Fruit fly (Drosophila melanogaster) whole organism, embryonic: Measurements from ENCODE around the gene Shawn.

ENCODE experiments used
- Bteb2 ChIP-seq: fragments of 200-800 bp; sonication (Bioruptor generic); optimal IDR thresholded peaks from 2 replicates; lab custom pipeline; 2016; ENCODE audit warnings: missing biosample characterization, missing genetic modification characterization
- C15 ChIP-seq: fragments of 200-800 bp; sonication (Bioruptor generic); IDR thresholded peaks from 3 replicates; pipeline ENCODE4 v1.3.6; 2022; ENCODE audit warnings: missing biosample characterization, missing genetic modification characterization
- CG10209 ChIP-seq: fragments of 200-800 bp; sonication (Bioruptor generic); optimal IDR thresholded peaks from 3 replicates; lab custom pipeline; 2017; ENCODE audit warnings: missing biosample characterization, mild to moderate bottlenecking, missing genetic modification characterization, missing genetic modification reagents
- CG10321 ChIP-seq: fragments of 200-800 bp; sonication (Bioruptor generic); IDR thresholded peaks from 2 replicates; pipeline ENCODE4 v1.3.6; 2022; ENCODE audit warnings: missing biosample characterization, missing genetic modification characterization
- CG10366 ChIP-seq: fragments of 200-800 bp; sonication (Bioruptor generic); IDR thresholded peaks from 2 replicates; pipeline ENCODE4 v1.3.6; 2022; ENCODE audit warnings: missing biosample characterization, missing genetic modification characterization
- CG12104 ChIP-seq: fragments of 200-800 bp; sonication (Bioruptor generic); optimal IDR thresholded peaks from 3 replicates; lab custom pipeline; 2016; ENCODE audit warnings: missing biosample characterization, missing genetic modification characterization
- CG13894 ChIP-seq: fragments of 200-800 bp; sonication (Bioruptor generic); optimal IDR thresholded peaks from 3 replicates; lab custom pipeline; 2018; ENCODE audit warnings: missing biosample characterization, mild to moderate bottlenecking, missing genetic modification characterization, moderate library complexity
- CG1602 ChIP-seq: fragments of 200-800 bp; sonication (Bioruptor generic); optimal IDR thresholded peaks from 3 replicates; lab custom pipeline; 2016; ENCODE audit warnings: missing biosample characterization, missing genetic modification characterization
- CG18262 ChIP-seq: fragments of 200-800 bp; optimal IDR thresholded peaks from 3 replicates; lab custom pipeline; 2019; ENCODE audit warnings: missing biosample characterization, mild to moderate bottlenecking, missing genetic modification characterization, moderate library complexity
- CG18764 ChIP-seq: fragments of 200-800 bp; sonication (Bioruptor generic); optimal IDR thresholded peaks from 3 replicates; lab custom pipeline; 2016; ENCODE audit warnings: missing biosample characterization, missing genetic modification characterization
- CG30431 ChIP-seq: fragments of 200-800 bp; sonication (Bioruptor generic); optimal IDR thresholded peaks from 2 replicates; lab custom pipeline; 2017; ENCODE audit warnings: missing biosample characterization, missing genetic modification characterization
- CG31224 ChIP-seq: fragments of 200-800 bp; sonication (Bioruptor generic); IDR thresholded peaks from 2 replicates; pipeline ENCODE4 v1.3.6; 2022; ENCODE audit warnings: missing biosample characterization, missing genetic modification characterization
- CG3281 ChIP-seq: fragments of 200-800 bp; sonication (Bioruptor generic); optimal IDR thresholded peaks from 3 replicates; lab custom pipeline; 2017; ENCODE audit warnings: missing biosample characterization, mild to moderate bottlenecking, missing genetic modification characterization
- CG6272 ChIP-seq: fragments of 200-800 bp; sonication (Bioruptor generic); IDR thresholded peaks from 2 replicates; pipeline ENCODE4 v1.3.6; 2022; ENCODE audit warnings: missing biosample characterization, missing genetic modification characterization
- CG6683 ChIP-seq: fragments of 200-800 bp; sonication (Bioruptor generic); optimal IDR thresholded peaks from 2 replicates; lab custom pipeline; 2017; ENCODE audit warnings: missing biosample characterization, mild to moderate bottlenecking, missing genetic modification characterization, missing genetic modification reagents
- CG6689 ChIP-seq: fragments of 200-800 bp; sonication (Bioruptor generic); IDR thresholded peaks from 2 replicates; pipeline ENCODE4 v1.3.6; 2022; ENCODE audit warnings: missing biosample characterization, missing genetic modification characterization
- CG6791 ChIP-seq: fragments of 200-800 bp; sonication (Bioruptor generic); IDR thresholded peaks from 3 replicates; pipeline ENCODE4 v1.3.6; 2022; ENCODE audit warnings: missing biosample characterization, missing genetic modification characterization; ENCODE audit not compliant: partially characterized antibody
- CG6813 ChIP-seq: fragments of 200-800 bp; sonication (Bioruptor generic); optimal IDR thresholded peaks from 2 replicates; lab custom pipeline; 2017; ENCODE audit warnings: missing biosample characterization, missing genetic modification characterization, mild to moderate bottlenecking, moderate library complexity, missing genetic modification reagents
- CG6854 ChIP-seq: fragments of 200-800 bp; sonication (Bioruptor generic); optimal IDR thresholded peaks from 3 replicates; lab custom pipeline; 2017; ENCODE audit warnings: missing biosample characterization, mild to moderate bottlenecking, missing genetic modification characterization
- CG8089 ChIP-seq: fragments of 200-800 bp; sonication (Bioruptor generic); optimal IDR thresholded peaks from 3 replicates; lab custom pipeline; 2016; ENCODE audit warnings: missing biosample characterization, missing genetic modification characterization
- CG8281 ChIP-seq: fragments of 200-800 bp; sonication (Bioruptor generic); optimal IDR thresholded peaks from 2 replicates; lab custom pipeline; 2018; ENCODE audit warnings: missing biosample characterization, mild to moderate bottlenecking, missing genetic modification characterization, moderate library complexity
- CG9215 ChIP-seq: fragments of 200-800 bp; sonication (Bioruptor generic); IDR thresholded peaks from 2 replicates; pipeline ENCODE4 v1.3.6; 2022; ENCODE audit warnings: missing biosample characterization, missing genetic modification characterization
- CG9437 ChIP-seq: fragments of 200-800 bp; sonication (Bioruptor generic); optimal IDR thresholded peaks from 2 replicates; lab custom pipeline; 2018; ENCODE audit warnings: missing biosample characterization, mild to moderate bottlenecking, missing genetic modification characterization
- Camta ChIP-seq: fragments of 200-800 bp; sonication (Bioruptor generic); optimal IDR thresholded peaks from 2 replicates; lab custom pipeline; 2016; ENCODE audit warnings: missing biosample characterization, missing genetic modification characterization
- Doc2 ChIP-seq: fragments of 200-800 bp; sonication (Bioruptor generic); IDR thresholded peaks from 2 replicates; pipeline ENCODE4 v1.3.6; 2022; ENCODE audit warnings: missing biosample characterization, missing genetic modification characterization
- H15 ChIP-seq: fragments of 200-800 bp; sonication (Bioruptor generic); IDR thresholded peaks from 3 replicates; pipeline ENCODE4 v1.3.6; 2022; ENCODE audit warnings: missing biosample characterization, missing genetic modification characterization
- Hr78 ChIP-seq, 2 experiments: fragments of 200-800 bp in 1 of 2; fragments of >200 bp in 1 of 2; sonication (Bioruptor generic) in 1 of 2; optimal IDR thresholded peaks; 2 replicates each; lab custom pipeline; 2017 to 2019; ENCODE audit warnings: missing biosample characterization in 2 of 2, missing genetic modification characterization in 2 of 2, mild to moderate bottlenecking in 1 of 2, moderate library complexity in 1 of 2
- Jarid2 ChIP-seq: fragments of 200-800 bp; sonication (Bioruptor generic); optimal IDR thresholded peaks from 3 replicates; lab custom pipeline; 2017; ENCODE audit warnings: mild to moderate bottlenecking, missing biosample characterization, missing genetic modification reagents, missing genetic modification characterization
- Lhr ChIP-seq: fragments of 200-800 bp; sonication (Bioruptor generic); optimal IDR thresholded peaks from 3 replicates; lab custom pipeline; 2017; ENCODE audit warnings: mild to moderate bottlenecking, missing biosample characterization, missing genetic modification reagents, missing genetic modification characterization
- MBD-R2 ChIP-seq: fragments of 200-800 bp; sonication (Bioruptor generic); IDR thresholded peaks from 2 replicates; pipeline ENCODE4 v1.3.6; 2022; ENCODE audit warnings: missing biosample characterization, missing genetic modification characterization
- NFAT ChIP-seq: fragments of 200-800 bp; sonication (Bioruptor generic); IDR thresholded peaks from 2 replicates; pipeline ENCODE4 v1.3.6; 2022; ENCODE audit warnings: missing biosample characterization, missing genetic modification characterization
- Nf-YB ChIP-seq: fragments of 200-800 bp; sonication (Bioruptor generic); optimal IDR thresholded peaks from 3 replicates; lab custom pipeline; 2019; ENCODE audit warnings: missing biosample characterization, mild to moderate bottlenecking, missing genetic modification characterization, moderate library complexity
- Oli ChIP-seq: fragments of 200-800 bp; sonication (Bioruptor generic); optimal IDR thresholded peaks from 2 replicates; lab custom pipeline; 2018; ENCODE audit warnings: missing biosample characterization, mild to moderate bottlenecking, missing genetic modification characterization, moderate library complexity
- Rfx ChIP-seq: fragments of 200-800 bp; sonication (Bioruptor generic); IDR thresholded peaks from 2 replicates; pipeline ENCODE4 v1.3.6; 2022; ENCODE audit warnings: missing biosample characterization, missing genetic modification characterization
- Sin3A ChIP-seq: fragments of >200 bp; optimal IDR thresholded peaks from 2 replicates; lab custom pipeline; 2018
- ara ChIP-seq: fragments of 200-800 bp; sonication (Bioruptor generic); IDR thresholded peaks from 2 replicates; pipeline ENCODE4 v1.3.6; 2022; ENCODE audit warnings: missing biosample characterization, missing genetic modification characterization
- br ChIP-seq: fragments of >200 bp; optimal IDR thresholded peaks from 2 replicates; lab custom pipeline; 2017
- da ChIP-seq: fragments of 200-800 bp; sonication (Bioruptor generic); optimal IDR thresholded peaks from 2 replicates; lab custom pipeline; 2016; ENCODE audit warnings: missing biosample characterization, missing genetic modification characterization
- ewg ChIP-seq: fragments of 200-800 bp; sonication (Bioruptor generic); optimal IDR thresholded peaks from 3 replicates; lab custom pipeline; 2017; ENCODE audit warnings: mild to moderate bottlenecking, missing biosample characterization, missing genetic modification reagents, missing genetic modification characterization
- fd102C ChIP-seq: fragments of 200-800 bp; sonication (Bioruptor generic); optimal IDR thresholded peaks from 2 replicates; lab custom pipeline; 2018; ENCODE audit warnings: missing biosample characterization, mild to moderate bottlenecking, missing genetic modification characterization, moderate library complexity
- fd96Cb ChIP-seq: fragments of 200-800 bp; sonication (Bioruptor generic); optimal IDR thresholded peaks from 2 replicates; lab custom pipeline; 2018; ENCODE audit warnings: missing biosample characterization, mild to moderate bottlenecking, missing genetic modification characterization, moderate library complexity
- gem ChIP-seq: fragments of 200-800 bp; sonication (Bioruptor generic); optimal IDR thresholded peaks from 2 replicates; lab custom pipeline; 2019; ENCODE audit warnings: missing biosample characterization, mild to moderate bottlenecking, missing genetic modification characterization, moderate library complexity
- grn ChIP-seq: fragments of 200-800 bp; sonication (Bioruptor generic); optimal IDR thresholded peaks from 3 replicates; lab custom pipeline; 2017; ENCODE audit warnings: missing biosample characterization, missing genetic modification characterization
- jigr1 ChIP-seq: fragments of 200-800 bp; sonication (Bioruptor generic); IDR thresholded peaks from 3 replicates; pipeline ENCODE4 v1.3.6; 2022; ENCODE audit warnings: missing biosample characterization, missing genetic modification characterization
- maf-S ChIP-seq: fragments of 200-800 bp; sonication (Bioruptor generic); optimal IDR thresholded peaks from 2 replicates; lab custom pipeline; 2016; ENCODE audit warnings: missing biosample characterization, missing genetic modification characterization
- nmo ChIP-seq: fragments of 200-800 bp; sonication (Bioruptor generic); optimal IDR thresholded peaks from 2 replicates; lab custom pipeline; 2018; ENCODE audit warnings: missing biosample characterization, mild to moderate bottlenecking, missing genetic modification characterization, moderate library complexity
- nom ChIP-seq: fragments of 200-800 bp; sonication (Bioruptor generic); optimal IDR thresholded peaks from 2 replicates; lab custom pipeline; 2017; ENCODE audit warnings: missing biosample characterization, missing genetic modification characterization, mild to moderate bottlenecking, moderate library complexity, missing genetic modification reagents
- shn ChIP-seq: fragments of 200-800 bp; sonication (Bioruptor generic); optimal IDR thresholded peaks from 3 replicates; lab custom pipeline; 2016; ENCODE audit warnings: missing biosample characterization, missing genetic modification characterization
- tll ChIP-seq, 2 experiments: fragments of 200-800 bp in 1 of 2; fragments of >200 bp in 1 of 2; sonication (Bioruptor generic) in 1 of 2; optimal IDR thresholded peaks; 2 replicates each; lab custom pipeline; 2017 to 2019; ENCODE audit warnings: missing biosample characterization in 2 of 2, missing genetic modification characterization in 2 of 2, mild to moderate bottlenecking in 1 of 2, moderate library complexity in 1 of 2
- tup ChIP-seq: fragments of 200-800 bp; sonication (Bioruptor generic); optimal IDR thresholded peaks from 2 replicates; lab custom pipeline; 2016; ENCODE audit warnings: missing biosample characterization, mild to moderate bottlenecking, missing genetic modification characterization, moderate library complexity
- z ChIP-seq: fragments of 200-800 bp; sonication (Bioruptor generic); IDR thresholded peaks from 3 replicates; pipeline ENCODE4 v1.3.6; 2022; ENCODE audit warnings: missing biosample characterization, missing genetic modification characterization

The Shawn gene

dm6 chrX:19662583-19663195, 51.4 kb downstream of the Shawn start (continued):
- TF ChIP-seq z (GFP tag; lab: Robert Waterston, UW) (peak; percentile 51; the same call in 1 of the 3 replicates), CG9215 (GFP tag; lab: Robert Waterston, UW) (no peak), CG6683 (GFP tag; lab: Kevin White, UChicago) (no peak), maf-S (GFP tag; lab: Kevin White, UChicago) (no peak), CG10366 (GFP tag; lab: Robert Waterston, UW) (0 out of 2 replicates have a peak, but pooled peaks have one; percentile 11), CG1602 (no peak), CG18262 (tag; lab: Kevin White, UChicago) (no peak), CG3281 (no peak), fd96Cb (tag; lab: Kevin White, UChicago) (no peak), CG12104 (GFP tag; lab: Kevin White, UChicago) (no peak), H15 (no peak), Sin3A (lab: Kevin White, UChicago) (no peak), NFAT (GFP tag; lab: Robert Waterston, UW) (peak; percentile 35; the same call in 1 of the 2 replicates), ewg (GFP tag; lab: Kevin White, UChicago) (no peak), fd102C (GFP tag; lab: Kevin White, UChicago) (no peak), C15 (GFP tag; lab: Robert Waterston, UW) (no peak), Doc2 (GFP tag; lab: Robert Waterston, UW) (no peak), CG10209 (GFP tag; lab: Kevin White, UChicago) (no peak), tup (GFP tag; lab: Kevin White, UChicago) (no peak), ara (GFP tag; lab: Robert Waterston, UW) (0 out of 2 replicates have a peak, but pooled peaks have one; percentile 21), CG31224 (GFP tag; lab: Robert Waterston, UW) (no peak), CG6272 (GFP tag; lab: Robert Waterston, UW) (no peak), CG6854 (GFP tag; lab: Kevin White, UChicago) (no peak), shn (GFP tag; lab: Kevin White, UChicago) (no peak), CG6813 (GFP tag; lab: Kevin White, UChicago) (no peak), Rfx (GFP tag; lab: Robert Waterston, UW) (no peak; the same call in 1 of the 2 replicates), CG18764 (GFP tag; lab: Kevin White, UChicago) (no peak), CG9437 (GFP tag; lab: Kevin White, UChicago) (no peak), nom (GFP tag; lab: Kevin White, UChicago) (peak; percentile 29), CG8281 (tag; lab: Kevin White, UChicago) (no peak), Bteb2 (GFP tag; lab: Kevin White, UChicago) (no peak), br (no peak), gem (tag; lab: Kevin White, UChicago) (no peak), CG8089 (no peak), grn (GFP tag; lab: Kevin White, UChicago) (no peak), tll (GFP tag; optimal IDR thresholded peaks at IDR 0.05; lab: Kevin White, UChicago) (no peak), CG6791 (peak; percentile 47; the same call in 1 of the 3 replicates), CG10321 (GFP tag; lab: Robert Waterston, UW) (no peak), nmo (GFP tag; lab: Kevin White, UChicago) (no peak), Oli (no peak), Camta (GFP tag; lab: Kevin White, UChicago) (no peak), Lhr (GFP tag; lab: Kevin White, UChicago) (no peak), Jarid2 (GFP tag; lab: Kevin White, UChicago) (peak; percentile 82), CG6689 (GFP tag; lab: Robert Waterston, UW) (no peak), jigr1 (GFP tag; lab: Robert Waterston, UW) (no peak), da (GFP tag; lab: Kevin White, UChicago) (no peak), MBD-R2 (GFP tag; lab: Robert Waterston, UW) (no peak), Hr78 (GFP tag; optimal IDR thresholded peaks at IDR 0.05; lab: Kevin White, UChicago) (peak in 1 of 2 experiments; percentile 97), CG13894 (no peak), CG30431 (GFP tag; lab: Kevin White, UChicago) (no peak), Nf-YB (GFP tag; lab: Kevin White, UChicago) (peak; percentile 75)
